Worm (Caenorhabditis elegans): Measurements from ENCODE around the gene K12B6.11.

The K12B6.11 gene

DNA sequence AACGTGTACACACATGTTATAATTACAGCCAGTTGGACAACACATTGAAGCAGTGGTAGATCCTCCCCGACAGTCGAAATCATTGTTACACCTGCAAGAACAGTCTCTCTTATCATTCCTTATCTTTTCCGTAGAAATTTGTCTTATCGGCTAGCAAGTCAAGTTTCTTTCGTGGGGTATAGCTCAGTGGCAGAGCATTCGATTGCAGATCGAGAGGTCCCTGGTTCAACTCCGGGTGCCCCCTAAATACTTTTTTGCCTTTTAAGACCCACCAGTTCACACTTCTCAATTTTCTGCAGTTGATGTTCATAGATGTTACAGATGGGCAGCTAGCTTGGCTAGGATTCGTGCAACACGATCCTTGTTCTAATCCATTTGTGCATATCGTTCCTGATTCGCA is 46.5 kb downstream of the K12B6.11 start (continued):
- 0 out of 2 replicates have a peak, but pooled peaks have one; percentile 53 for TF ChIP-seq ceh-44 (GFP tag; IDR thresholded peaks at IDR 0.05)
- TF ChIP-seq ZK546.5 (tag; optimal IDR thresholded peaks at IDR 0.05): no peak
- peak; percentile 64; the same call in 1 of the 2 replicates for TF ChIP-seq php-3 (GFP tag; IDR thresholded peaks at IDR 0.05)
- TF ChIP-seq mxl-2 (GFP tag; conservative IDR thresholded peaks at IDR 0.05): peak; percentile 77
- no peak for TF ChIP-seq mdl-1 (tag; optimal IDR thresholded peaks at IDR 0.05)
- TF ChIP-seq cey-2 (tag; optimal IDR thresholded peaks at IDR 0.05; ENCODE audit: borderline replicate concordance, insufficient read depth): no peak
- no peak for TF ChIP-seq ceh-20 (GFP tag; IDR thresholded peaks at IDR 0.05)
- TF ChIP-seq nhr-10 (tag; optimal IDR thresholded peaks at IDR 0.05): no peak
- no peak for TF ChIP-seq nhr-77 (tag; optimal IDR thresholded peaks at IDR 0.05)
- TF ChIP-seq lin-38 (GFP tag; IDR thresholded peaks at IDR 0.05): no peak
- TF ChIP-seq unc-39 (tag; optimal IDR thresholded peaks at IDR 0.05): no peak
- TF ChIP-seq mdt-29 (GFP tag; IDR thresholded peaks at IDR 0.05): no peak
- TF ChIP-seq vab-7 (GFP tag; IDR thresholded peaks at IDR 0.05): peak; percentile 80
- no peak for TF ChIP-seq dpl-1 (GFP tag; optimal IDR thresholded peaks at IDR 0.05)
- TF ChIP-seq pqm-1 (tag; optimal IDR thresholded peaks at IDR 0.05): no peak
- peak; percentile 77; the same call in 1 of the 2 replicates for TF ChIP-seq nhr-41 (GFP tag; IDR thresholded peaks at IDR 0.05)
- TF ChIP-seq dmd-9 (GFP tag; IDR thresholded peaks at IDR 0.05): 0 out of 2 replicates have a peak, but pooled peaks have one; percentile 21
- no peak for TF ChIP-seq ceh-32 (tag; optimal IDR thresholded peaks at IDR 0.05; ENCODE audit: poor library complexity)
- no peak for TF ChIP-seq nhr-102 (tag; optimal IDR thresholded peaks at IDR 0.05)
- no peak for TF ChIP-seq dve-1 (tag; optimal IDR thresholded peaks at IDR 0.05; ENCODE audit: insufficient read depth)
- TF ChIP-seq nhr-28 (tag; optimal IDR thresholded peaks at IDR 0.05): no peak
- no peak for TF ChIP-seq ztf-11 (tag; optimal IDR thresholded peaks at IDR 0.05)
- TF ChIP-seq snpc-4 (tag; optimal IDR thresholded peaks at IDR 0.05): no peak
- no peak for TF ChIP-seq zip-11 (GFP tag; IDR thresholded peaks at IDR 0.05)
- TF ChIP-seq T26A8.4 (GFP tag; IDR thresholded peaks at IDR 0.05): no peak
- TF ChIP-seq nhr-76 (tag; optimal IDR thresholded peaks at IDR 0.05): no peak
- peak; percentile 52 for TF ChIP-seq nhr-111 (GFP tag; optimal IDR thresholded peaks at IDR 0.05)
- peak in 1 of 2 experiments; percentile 74 for TF ChIP-seq daf-16 (GFP tag; optimal IDR thresholded peaks at IDR 0.05)
- no peak for TF ChIP-seq daf-16 (tag; optimal IDR thresholded peaks at IDR 0.05)
- TF ChIP-seq lin-29 (GFP tag; IDR thresholded peaks at IDR 0.05): 0 out of 2 replicates have a peak, but pooled peaks have one; percentile 58

DNA sequence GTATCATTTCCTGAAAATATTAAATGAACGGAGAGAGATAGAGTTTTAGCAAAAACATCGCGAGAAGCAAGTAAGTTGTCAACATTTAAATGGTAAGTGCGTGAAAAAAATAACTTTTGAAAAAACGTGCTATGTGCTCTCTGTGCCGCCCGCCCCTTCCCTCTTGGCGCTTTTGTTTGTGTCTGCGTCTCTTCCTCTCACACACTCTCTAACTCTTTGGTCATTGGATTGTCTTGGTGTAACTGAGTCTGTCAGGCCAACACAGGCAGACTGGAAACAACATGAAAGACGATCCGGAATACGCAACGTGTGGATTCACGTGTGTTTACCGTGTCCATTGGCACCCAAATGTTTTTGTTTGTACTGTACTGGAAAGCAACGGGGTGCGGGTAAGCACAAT is 47.4 kb downstream of the K12B6.11 start, which contains the start of gene T28C12.6:
Gene T28C12.6 (minus strand): TSS at position 12 of the 400 bp plus-strand sequence.
- TF ChIP-seq pqm-1 (tag; optimal IDR thresholded peaks at IDR 0.05) (no peak), mxl-2 (GFP tag; conservative IDR thresholded peaks at IDR 0.05) (no peak), T20F7.1 (GFP tag; optimal IDR thresholded peaks at IDR 0.05) (no peak), T26A8.4 (GFP tag; IDR thresholded peaks at IDR 0.05) (no peak)

Data from whole organism, L4 larva.